Worm (Caenorhabditis elegans): ENCODE results near the gene nstp-5.
"Not testable (repeated sequence)": the region's sequence is repeated elsewhere in the genome, so short reads cannot be mapped to it uniquely, and the experiment has no call there.

Gene nstp-5

DNA sequence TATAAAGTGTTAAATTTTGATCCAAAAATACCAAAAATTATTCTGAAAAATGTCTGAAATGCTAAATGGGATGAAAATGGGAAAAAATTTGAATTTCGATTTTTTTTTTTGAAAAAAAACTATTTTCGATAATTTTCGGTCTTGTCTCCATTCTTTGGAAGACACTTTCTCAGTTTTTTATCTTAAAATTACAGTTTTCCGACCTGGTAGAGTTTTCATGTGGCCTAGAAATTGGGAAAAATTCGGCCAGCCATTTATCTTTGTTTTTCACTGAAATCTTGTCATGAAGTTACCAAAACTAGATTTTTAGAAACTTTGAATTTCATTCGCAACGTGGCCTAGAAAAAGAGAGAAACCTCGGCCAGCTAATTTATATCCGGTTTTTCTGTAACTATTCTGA is 14.5 kb upstream of the nstp-5 start:
- TF ChIP-seq him-1 (tag; optimal IDR thresholded peaks at IDR 0.05) (no peak), W03F9.2 (tag; optimal IDR thresholded peaks at IDR 0.05) (no peak), dao-5 (tag; optimal IDR thresholded peaks at IDR 0.05) (no peak)

- TF ChIP-seq him-1 (tag; optimal IDR thresholded peaks at IDR 0.05) (no peak), W03F9.2 (tag; optimal IDR thresholded peaks at IDR 0.05) (no peak), dao-5 (tag; optimal IDR thresholded peaks at IDR 0.05) (no peak)
Observed at ce11 chrIV:12842121-12842520, 13.2 kb upstream of the nstp-5 start.

DNA sequence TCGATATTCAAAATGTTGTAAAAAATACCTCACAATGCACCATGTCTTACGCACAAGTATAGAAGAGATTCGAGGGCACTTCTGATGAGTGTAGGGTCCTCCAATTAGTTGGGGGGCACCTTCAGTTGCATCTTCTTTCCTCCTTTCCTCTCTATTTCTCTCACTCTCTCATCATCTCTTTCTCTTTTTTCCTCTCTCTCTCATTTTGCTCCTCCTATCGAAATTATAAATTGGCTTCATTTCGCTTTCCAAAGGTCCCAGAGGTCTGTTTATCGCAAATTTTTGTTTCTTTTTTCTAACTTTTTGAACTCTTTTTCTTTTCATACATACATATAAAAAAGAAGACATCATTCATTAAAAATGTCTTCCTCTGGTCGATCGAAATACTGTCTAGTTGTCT is 12.5 kb upstream of the nstp-5 start:
- TF ChIP-seq dao-5 (tag; optimal IDR thresholded peaks at IDR 0.05) (no peak), W03F9.2 (tag; optimal IDR thresholded peaks at IDR 0.05) (no peak), him-1 (tag; optimal IDR thresholded peaks at IDR 0.05) (no peak)

DNA sequence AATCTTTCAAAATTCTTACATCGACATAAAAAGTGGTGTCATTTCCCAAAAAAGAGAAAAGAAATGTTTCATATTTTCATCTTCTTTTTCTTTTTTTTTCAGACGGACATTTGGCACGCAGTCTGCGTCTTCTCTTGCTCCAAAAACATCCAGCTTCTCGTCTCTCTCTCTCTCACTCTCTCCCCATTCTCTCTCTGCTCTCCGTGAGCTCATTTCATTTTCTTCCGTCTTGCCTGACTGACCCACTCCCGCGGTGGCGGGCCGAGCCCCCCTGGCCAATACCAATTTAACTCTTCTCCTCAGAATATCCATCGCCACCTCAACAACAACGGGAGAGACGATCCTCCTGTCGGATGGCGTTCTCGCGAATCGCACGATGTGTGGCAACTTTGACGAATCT is 9.8 kb upstream of the nstp-5 start, which contains the start of gene txt-19:
Gene txt-19, plus strand, starts transcription at position 304 of the 400 bp plus-strand sequence.
- TF ChIP-seq W03F9.2 (tag; optimal IDR thresholded peaks at IDR 0.05) (no peak), him-1 (tag; optimal IDR thresholded peaks at IDR 0.05) (no peak), dao-5 (tag; optimal IDR thresholded peaks at IDR 0.05) (no peak)

DNA sequence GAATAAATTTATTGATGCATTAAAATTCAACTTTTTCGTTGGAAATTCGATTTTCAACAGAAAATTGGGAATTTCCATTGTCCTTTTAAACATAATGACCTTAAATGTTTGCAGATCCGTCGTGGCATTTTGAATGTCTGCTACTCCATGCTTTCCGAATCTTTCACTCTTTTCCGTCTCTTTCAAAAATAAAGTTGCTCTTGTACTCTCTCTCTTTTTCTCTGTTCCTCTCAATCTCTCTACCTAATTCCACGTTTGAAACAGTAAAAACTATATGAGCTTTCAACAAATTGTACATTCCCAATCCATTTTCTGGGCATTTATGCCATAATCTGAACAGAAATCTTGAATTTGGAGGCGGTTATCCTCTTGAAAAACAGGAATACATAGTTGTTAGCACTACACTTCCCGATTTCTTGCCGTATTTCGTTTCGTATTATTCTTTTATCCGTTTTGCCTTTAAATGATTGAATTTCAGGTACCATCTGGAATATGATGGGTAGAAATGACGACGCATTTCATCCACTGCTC is 6.3 kb upstream of the nstp-5 start, which contains the start of gene srf-3:
Gene srf-3, plus strand, starts transcription at position 481 of the 531 bp plus-strand sequence.
- TF ChIP-seq dao-5 (tag; optimal IDR thresholded peaks at IDR 0.05) (no peak), W03F9.2 (tag; optimal IDR thresholded peaks at IDR 0.05) (no peak), him-1 (tag; optimal IDR thresholded peaks at IDR 0.05) (no peak)

DNA sequence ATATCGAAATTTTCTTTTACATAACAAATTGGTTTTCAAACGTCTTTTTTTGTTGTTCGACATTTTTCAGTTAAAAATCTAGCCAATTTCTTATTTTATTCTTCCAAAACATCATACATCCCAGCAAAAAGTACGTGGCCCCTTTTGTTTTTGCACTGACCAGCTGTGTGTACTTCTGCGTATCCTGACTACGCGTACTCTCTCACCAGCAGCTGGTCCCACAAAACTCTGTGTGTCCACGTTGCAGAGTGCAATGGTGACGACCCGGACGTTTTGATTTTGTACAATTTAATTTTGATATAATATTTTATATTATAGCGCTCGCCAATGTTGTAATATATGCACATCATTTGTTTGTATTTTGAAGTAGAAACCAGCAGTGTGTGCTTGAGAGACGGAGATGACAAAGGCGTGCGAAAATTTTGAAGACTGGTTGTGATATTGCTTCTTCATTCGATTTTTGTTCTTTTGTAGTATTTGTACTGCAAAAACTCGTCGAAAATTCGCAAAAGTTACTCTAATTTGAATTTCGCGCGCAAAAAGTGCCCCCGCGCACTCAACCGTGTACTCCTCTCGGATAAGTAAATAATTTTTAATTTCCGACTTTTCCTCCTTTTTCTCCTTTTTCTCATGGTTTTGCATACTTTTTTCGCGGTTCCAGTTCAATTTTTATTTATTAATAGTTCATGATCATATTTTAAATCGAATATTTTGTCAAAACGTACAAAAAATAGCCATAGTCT is 805 bp upstream of the nstp-5 start:
- TF ChIP-seq W03F9.2 (tag; optimal IDR thresholded peaks at IDR 0.05) (no peak), him-1 (tag; optimal IDR thresholded peaks at IDR 0.05) (no peak), dao-5 (tag; optimal IDR thresholded peaks at IDR 0.05) (no peak)

ce11 chrIV:12859797-12860196 is 4.4 kb downstream of the nstp-5 start, which contains the start of gene gcy-18:
gcy-18 (plus strand) TSS chrIV:12860097.
- no peak for TF ChIP-seq dao-5 (tag; optimal IDR thresholded peaks at IDR 0.05)

ce11 chrIV:12865884-12866283 is 10.5 kb downstream of the nstp-5 start, which contains the start of gene clec-186:
clec-186 (plus strand) TSS chrIV:12866109.
- no peak for TF ChIP-seq W03F9.2 (tag; optimal IDR thresholded peaks at IDR 0.05)
- no peak for TF ChIP-seq dao-5 (tag; optimal IDR thresholded peaks at IDR 0.05)
- no peak for TF ChIP-seq him-1 (tag; optimal IDR thresholded peaks at IDR 0.05)

ce11 chrIV:12869383-12869782 is 14.0 kb downstream of the nstp-5 start:
- TF ChIP-seq dao-5 (tag; optimal IDR thresholded peaks at IDR 0.05) (no peak), W03F9.2 (tag; optimal IDR thresholded peaks at IDR 0.05) (no peak), him-1 (tag; optimal IDR thresholded peaks at IDR 0.05) (no peak)

DNA sequence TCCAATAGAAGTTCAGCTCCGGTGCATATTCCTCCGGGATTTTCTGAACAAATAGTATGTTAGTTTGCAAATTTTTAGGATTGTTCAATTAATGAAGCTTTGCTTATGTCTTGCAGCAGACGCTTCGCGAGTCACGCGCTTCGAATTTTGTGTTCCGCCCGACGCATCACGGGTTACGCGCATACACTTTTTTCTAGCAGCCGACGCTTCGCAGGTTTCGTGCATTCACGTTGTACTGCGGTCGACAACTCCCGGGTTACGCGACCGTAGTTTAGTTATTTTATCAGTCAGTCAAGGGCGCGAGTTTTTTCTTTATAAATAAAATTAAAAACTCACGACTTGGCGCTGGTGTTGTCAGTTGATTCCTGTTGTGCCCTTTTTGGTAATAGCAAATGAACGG is 14.5 kb downstream of the nstp-5 start:
- TF ChIP-seq W03F9.2 (tag; optimal IDR thresholded peaks at IDR 0.05), result no peak
- TF ChIP-seq him-1 (tag; optimal IDR thresholded peaks at IDR 0.05), result no peak
- TF ChIP-seq dao-5 (tag; optimal IDR thresholded peaks at IDR 0.05), result no peak

DNA sequence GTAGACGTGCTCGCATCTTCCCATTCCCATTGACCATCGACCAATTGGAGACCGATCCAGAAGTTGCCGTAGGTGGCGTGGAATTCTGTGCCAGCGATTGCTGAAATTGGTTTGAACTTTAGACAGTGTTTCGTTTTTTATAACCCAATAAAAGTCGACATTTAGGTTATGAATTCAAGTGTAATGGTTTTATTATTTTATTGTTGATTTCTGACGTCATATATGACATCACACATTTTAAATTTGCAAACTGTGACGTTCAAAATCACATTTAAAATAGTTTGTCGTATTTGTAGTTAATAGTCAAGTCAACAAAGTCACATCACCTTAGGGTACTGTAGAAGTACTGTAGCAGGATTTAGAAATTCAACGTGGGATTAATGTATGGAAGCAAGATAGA is 15.0 kb downstream of the nstp-5 start:
- TF ChIP-seq W03F9.2 (tag; optimal IDR thresholded peaks at IDR 0.05) (no peak), him-1 (tag; optimal IDR thresholded peaks at IDR 0.05) (no peak), dao-5 (tag; optimal IDR thresholded peaks at IDR 0.05) (no peak)

DNA sequence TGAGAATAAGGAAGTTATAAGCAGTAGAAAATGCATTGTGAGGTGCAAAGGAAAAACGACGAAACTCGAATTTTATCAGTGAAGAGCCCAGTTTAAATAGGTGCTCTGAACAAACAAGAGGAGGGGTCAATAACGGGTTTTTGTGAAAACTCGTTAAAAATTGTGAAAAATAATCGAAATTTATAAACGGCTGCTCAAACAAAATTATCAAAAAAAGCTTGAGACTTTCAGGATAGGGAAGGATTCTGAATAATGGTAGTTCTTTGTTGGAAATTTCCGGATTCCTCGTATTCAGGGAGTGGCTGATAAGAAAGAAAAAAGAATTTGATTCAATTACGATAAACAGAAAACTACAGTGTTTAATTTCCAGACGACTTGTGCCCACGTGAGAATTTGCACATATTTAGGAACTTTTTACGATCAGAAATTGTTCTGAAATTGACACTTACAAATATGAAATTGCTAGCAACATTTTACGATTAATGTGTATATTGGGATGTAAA is 16.1 kb downstream of the nstp-5 start, which contains the start of gene clec-187:
Gene clec-187, minus strand, starts transcription at position 51 of the 503 bp plus-strand sequence.
- no peak for TF ChIP-seq W03F9.2 (tag; optimal IDR thresholded peaks at IDR 0.05)
- TF ChIP-seq dao-5 (tag; optimal IDR thresholded peaks at IDR 0.05), result no peak
- TF ChIP-seq him-1 (tag; optimal IDR thresholded peaks at IDR 0.05), result no peak

DNA sequence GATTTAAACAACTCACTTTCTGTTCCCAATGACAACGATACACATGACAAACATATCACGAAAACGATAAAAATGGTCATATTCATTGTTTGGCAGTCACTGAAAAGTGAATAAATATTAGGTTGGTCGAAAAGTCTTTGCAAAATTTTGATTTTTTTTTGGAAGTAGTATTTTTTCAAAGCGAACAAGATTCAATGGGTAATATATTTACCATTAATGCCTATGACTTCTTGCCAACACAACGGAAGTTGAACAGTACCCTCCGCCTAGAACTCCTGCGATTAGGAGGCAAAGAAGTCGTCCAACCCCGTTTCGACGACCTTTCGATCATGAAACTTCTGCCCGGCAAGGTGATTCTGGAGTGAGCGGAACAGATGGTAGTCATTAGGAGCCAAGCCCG is 19.9 kb downstream of the nstp-5 start, which contains the start of gene ZK896.1:
Gene ZK896.1, minus strand, starts transcription at position 101 of the 400 bp plus-strand sequence.
- TF ChIP-seq dao-5, him-1, W03F9.2 (tag; optimal IDR thresholded peaks at IDR 0.05): not testable (repeated sequence)

DNA sequence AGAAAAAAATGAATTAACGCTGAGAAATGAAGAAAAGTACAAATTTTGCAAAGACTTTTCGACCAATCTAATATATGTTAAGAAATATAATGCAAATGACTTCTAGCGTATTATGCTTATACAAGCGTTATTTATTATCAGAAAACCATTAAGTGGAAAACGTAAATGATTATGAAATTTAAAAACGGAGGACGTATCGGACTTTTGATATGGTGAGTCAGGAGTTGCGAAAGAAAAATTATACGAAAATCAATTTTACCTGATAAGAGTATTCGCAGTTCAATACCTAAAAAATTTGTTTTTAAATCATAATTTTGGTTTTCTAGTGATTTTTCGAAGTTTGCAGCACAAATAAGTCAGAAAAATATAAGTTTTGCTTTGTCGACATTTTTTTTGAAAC is 21.2 kb downstream of the nstp-5 start:
- TF ChIP-seq W03F9.2 (tag; optimal IDR thresholded peaks at IDR 0.05) (no peak), dao-5 (tag; optimal IDR thresholded peaks at IDR 0.05) (no peak), him-1 (tag; optimal IDR thresholded peaks at IDR 0.05) (no peak)
